Fruit fly (Drosophila melanogaster) whole organism, pupa: ENCODE data around the gene CG13842.
A peak's percentile ranks its signal among the peaks of the same experiment; 100 is the strongest.

Source experiments
- CG10348 ChIP-seq: fragments of 200-800 bp; sonication (Bioruptor generic); IDR thresholded peaks from 2 replicates; pipeline ENCODE4 v1.3.6; 2022; ENCODE audit warnings: missing biosample characterization, missing genetic modification characterization
- CG12605 ChIP-seq: fragments of 200-800 bp; sonication (Bioruptor generic); IDR thresholded peaks from 2 replicates; pipeline ENCODE4 v1.3.6; 2022; ENCODE audit warnings: missing biosample characterization, missing genetic modification characterization
- CG14655 ChIP-seq: fragments of 200-800 bp; sonication (Bioruptor generic); optimal IDR thresholded peaks from 3 replicates; lab custom pipeline; 2017; ENCODE audit warnings: mild to moderate bottlenecking, missing biosample characterization, missing genetic modification reagents, missing genetic modification characterization
- CG15710 ChIP-seq: fragments of 200-800 bp; sonication (Bioruptor generic); optimal IDR thresholded peaks from 2 replicates; lab custom pipeline; 2018; ENCODE audit warnings: missing biosample characterization, mild to moderate bottlenecking, missing genetic modification characterization, moderate library complexity
- CG32121 ChIP-seq: fragments of 200-800 bp; sonication (Bioruptor generic); IDR thresholded peaks from 2 replicates; pipeline ENCODE4 v1.3.6; 2022; ENCODE audit warnings: missing biosample characterization, missing genetic modification characterization
- CG34367 ChIP-seq: fragments of 200-800 bp; sonication (Bioruptor generic); optimal IDR thresholded peaks from 2 replicates; lab custom pipeline; 2018; ENCODE audit warnings: missing biosample characterization, mild to moderate bottlenecking, missing genetic modification characterization
- CG4496 ChIP-seq: fragments of 200-800 bp; sonication (Bioruptor generic); IDR thresholded peaks from 3 replicates; pipeline ENCODE4 v1.3.6; 2022; ENCODE audit warnings: missing biosample characterization, missing genetic modification characterization
- CG8159 ChIP-seq: fragments of 200-800 bp; sonication (Bioruptor generic); optimal IDR thresholded peaks from 3 replicates; lab custom pipeline; 2018; ENCODE audit warnings: missing biosample characterization, mild to moderate bottlenecking, missing genetic modification characterization, moderate library complexity
- CG8301 ChIP-seq: fragments of 200-800 bp; sonication (Bioruptor generic); optimal IDR thresholded peaks from 2 replicates; lab custom pipeline; 2018; ENCODE audit warnings: missing biosample characterization, mild to moderate bottlenecking, missing genetic modification characterization
- CG9948 ChIP-seq: fragments of 200-800 bp; sonication (Bioruptor generic); optimal IDR thresholded peaks from 2 replicates; lab custom pipeline; 2018; ENCODE audit warnings: missing biosample characterization, mild to moderate bottlenecking, missing genetic modification characterization, moderate library complexity
- EcR ChIP-seq: fragments of 200-800 bp; sonication (Bioruptor generic); optimal IDR thresholded peaks from 3 replicates; lab custom pipeline; 2019; ENCODE audit warnings: missing biosample characterization, missing genetic modification characterization, mild to moderate bottlenecking, moderate library complexity, missing genetic modification reagents
- Ets98B ChIP-seq: fragments of 200-800 bp; sonication (Bioruptor generic); IDR thresholded peaks from 2 replicates; pipeline ENCODE4 v1.3.6; 2022; ENCODE audit warnings: missing biosample characterization, missing genetic modification characterization
- Pif1A ChIP-seq: fragments of 200-800 bp; sonication (Bioruptor generic); optimal IDR thresholded peaks from 3 replicates; lab custom pipeline; 2016; ENCODE audit warnings: missing biosample characterization, missing genetic modification characterization
- Pif1B ChIP-seq: fragments of 200-800 bp; sonication (Bioruptor generic); optimal IDR thresholded peaks from 3 replicates; lab custom pipeline; 2016; ENCODE audit warnings: missing biosample characterization, missing genetic modification characterization

The CG13842 gene

dm6 chr3R:22663115-22663514 lies 44.0 kb downstream of the CG13842 start:
- TF ChIP-seq CG9948 (tag; lab: Kevin White, UChicago), result peak; percentile 45
- no peak for TF ChIP-seq CG10348 (GFP tag; lab: Robert Waterston, UW)
- peak; percentile 37 for TF ChIP-seq CG14655 (GFP tag; lab: Kevin White, UChicago)
- TF ChIP-seq Pif1A (GFP tag; lab: Kevin White, UChicago), result peak; percentile 72
- peak; percentile 61 for TF ChIP-seq CG32121
- TF ChIP-seq CG34367 (tag; lab: Kevin White, UChicago), result peak; percentile 61
- TF ChIP-seq CG15710 (tag; lab: Kevin White, UChicago), result peak; percentile 62
- TF ChIP-seq CG12605 (GFP tag; lab: Robert Waterston, UW), result no peak
- peak; percentile 28 for TF ChIP-seq CG8159 (tag; lab: Kevin White, UChicago)
- peak; percentile 68 for TF ChIP-seq CG4496
- TF ChIP-seq EcR (GFP tag; lab: Kevin White, UChicago), result no peak
- peak; percentile 45 for TF ChIP-seq CG8301 (tag; lab: Kevin White, UChicago)
- TF ChIP-seq Pif1B, result no peak
- TF ChIP-seq Ets98B (GFP tag; lab: Robert Waterston, UW), result peak; percentile 21; the same call in 1 of the 2 replicates
